Fruit fly (Drosophila melanogaster) whole organism, prepupa: Measurements from ENCODE around the gene Keap1.

Source experiments
- Blimp-1 ChIP-seq: fragments of 200-800 bp; sonication (Bioruptor generic); optimal IDR thresholded peaks from 3 replicates; lab custom pipeline; 2017; ENCODE audit warnings: missing biosample characterization, missing genetic modification characterization, mild to moderate bottlenecking, moderate library complexity, missing genetic modification reagents
- CG10631 ChIP-seq: fragments of 200-800 bp; sonication (Bioruptor generic); optimal IDR thresholded peaks from 2 replicates; lab custom pipeline; 2016; ENCODE audit warnings: missing biosample characterization, missing genetic modification characterization
- CG10669 ChIP-seq: fragments of 200-800 bp; sonication (Bioruptor generic); optimal IDR thresholded peaks from 3 replicates; lab custom pipeline; 2018; ENCODE audit warnings: missing biosample characterization, mild to moderate bottlenecking, missing genetic modification characterization, moderate library complexity
- CG11294 ChIP-seq: fragments of 200-800 bp; sonication (Bioruptor generic); IDR thresholded peaks from 2 replicates; pipeline ENCODE4 v1.3.6; 2022; ENCODE audit warnings: missing biosample characterization, missing genetic modification characterization
- CG11762 ChIP-seq: fragments of 200-800 bp; sonication (Bioruptor generic); optimal IDR thresholded peaks from 3 replicates; lab custom pipeline; 2016; ENCODE audit warnings: missing biosample characterization, missing genetic modification characterization; ENCODE audit not compliant: insufficient read depth
- CG11902 ChIP-seq: fragments of 200-800 bp; sonication (Bioruptor generic); optimal IDR thresholded peaks from 3 replicates; lab custom pipeline; 2016; ENCODE audit warnings: missing biosample characterization, missing genetic modification characterization
- CG15336 ChIP-seq: fragments of 200-800 bp; sonication (Bioruptor generic); IDR thresholded peaks from 2 replicates; pipeline ENCODE4 v1.3.6; 2022; ENCODE audit warnings: missing biosample characterization, missing genetic modification characterization
- CG1621 ChIP-seq: fragments of 200-800 bp; sonication (Bioruptor generic); optimal IDR thresholded peaks from 3 replicates; lab custom pipeline; 2018; ENCODE audit warnings: missing biosample characterization, mild to moderate bottlenecking, missing genetic modification characterization
- CG16779 ChIP-seq: fragments of 200-800 bp; sonication (Bioruptor generic); optimal IDR thresholded peaks from 3 replicates; lab custom pipeline; 2017; ENCODE audit warnings: missing biosample characterization, mild to moderate bottlenecking, missing genetic modification characterization
- CG31627 ChIP-seq: fragments of 200-800 bp; sonication (Bioruptor generic); optimal IDR thresholded peaks from 3 replicates; lab custom pipeline; 2016; ENCODE audit warnings: missing biosample characterization, missing genetic modification characterization
- CG32006 ChIP-seq: fragments of 200-800 bp; sonication (Bioruptor generic); optimal IDR thresholded peaks from 3 replicates; lab custom pipeline; 2017; ENCODE audit warnings: missing biosample characterization, mild to moderate bottlenecking, missing genetic modification characterization
- CG34406 ChIP-seq: fragments of 200-800 bp; sonication (Bioruptor generic); optimal IDR thresholded peaks from 3 replicates; lab custom pipeline; 2016; ENCODE audit warnings: missing biosample characterization, missing genetic modification characterization
- CG4318 ChIP-seq: fragments of 200-800 bp; sonication (Bioruptor generic); optimal IDR thresholded peaks from 3 replicates; lab custom pipeline; 2017; ENCODE audit warnings: missing biosample characterization, mild to moderate bottlenecking, missing genetic modification characterization
- CG6163 ChIP-seq: fragments of 200-800 bp; sonication (Bioruptor generic); IDR thresholded peaks from 3 replicates; pipeline ENCODE4 v1.3.6; 2022; ENCODE audit warnings: missing biosample characterization, missing genetic modification characterization
- CG6792 ChIP-seq: fragments of 200-800 bp; sonication (Bioruptor generic); optimal IDR thresholded peaks from 3 replicates; lab custom pipeline; 2016; ENCODE audit warnings: missing biosample characterization, missing genetic modification characterization
- CG7368 ChIP-seq: fragments of 200-800 bp; sonication (Bioruptor generic); optimal IDR thresholded peaks from 3 replicates; lab custom pipeline; 2016; ENCODE audit warnings: missing biosample characterization, missing genetic modification characterization
- CG8319 ChIP-seq: fragments of 200-800 bp; sonication (Bioruptor generic); optimal IDR thresholded peaks from 3 replicates; lab custom pipeline; 2016; ENCODE audit warnings: missing biosample characterization, missing genetic modification characterization
- CG8632 ChIP-seq: fragments of 200-800 bp; sonication (Bioruptor generic); optimal IDR thresholded peaks from 3 replicates; lab custom pipeline; 2016; ENCODE audit warnings: missing biosample characterization, missing genetic modification characterization
- CG9139 ChIP-seq: fragments of 200-800 bp; sonication (Bioruptor generic); optimal IDR thresholded peaks from 3 replicates; lab custom pipeline; 2017; ENCODE audit warnings: missing biosample characterization, mild to moderate bottlenecking, missing genetic modification characterization
- Eip78C ChIP-seq: fragments of 200-800 bp; sonication (Bioruptor generic); peaks from one replicate; lab custom pipeline; 2016; ENCODE audit warnings: missing biosample characterization, missing genetic modification characterization
- Ets21C ChIP-seq: fragments of 200-800 bp; sonication (Bioruptor generic); optimal IDR thresholded peaks from 3 replicates; lab custom pipeline; 2016; ENCODE audit warnings: missing biosample characterization, missing genetic modification characterization
- Ets96B ChIP-seq: fragments of 200-800 bp; optimal IDR thresholded peaks from 2 replicates; lab custom pipeline; 2019; ENCODE audit warnings: missing biosample characterization, mild to moderate bottlenecking, missing genetic modification characterization, moderate library complexity
- Hr39 ChIP-seq: fragments of 200-800 bp; sonication (Bioruptor generic); optimal IDR thresholded peaks from 2 replicates; lab custom pipeline; 2016; ENCODE audit warnings: missing biosample characterization, missing genetic modification characterization
- Hr4 ChIP-seq: fragments of 200-800 bp; sonication (Bioruptor generic); optimal IDR thresholded peaks from 3 replicates; lab custom pipeline; 2016; ENCODE audit warnings: missing biosample characterization, missing genetic modification characterization
- OdsH ChIP-seq: fragments of 200-800 bp; sonication (Bioruptor generic); optimal IDR thresholded peaks from 3 replicates; lab custom pipeline; 2016; ENCODE audit warnings: missing biosample characterization, missing genetic modification characterization
- Smox ChIP-seq: fragments of 200-800 bp; sonication (Bioruptor generic); optimal IDR thresholded peaks from 3 replicates; lab custom pipeline; 2016; ENCODE audit warnings: missing biosample characterization, missing genetic modification characterization
- Sox102F ChIP-seq: fragments of 200-800 bp; sonication (Bioruptor generic); optimal IDR thresholded peaks from 2 replicates; lab custom pipeline; 2016; ENCODE audit warnings: missing biosample characterization, mild to moderate bottlenecking, missing genetic modification characterization
- Sox14 ChIP-seq: fragments of 200-800 bp; sonication (Bioruptor generic); optimal IDR thresholded peaks from 3 replicates; lab custom pipeline; 2016; ENCODE audit warnings: missing biosample characterization, missing genetic modification characterization
- Sox15 ChIP-seq: fragments of 200-800 bp; sonication (Bioruptor generic); optimal IDR thresholded peaks from 3 replicates; lab custom pipeline; 2016; ENCODE audit warnings: missing biosample characterization, missing genetic modification characterization
- achi ChIP-seq: fragments of 200-800 bp; sonication (Bioruptor generic); optimal IDR thresholded peaks from 3 replicates; lab custom pipeline; 2016; ENCODE audit warnings: missing biosample characterization, missing genetic modification characterization
- acj6 ChIP-seq: fragments of 200-800 bp; sonication (Bioruptor generic); optimal IDR thresholded peaks from 3 replicates; lab custom pipeline; 2016; ENCODE audit warnings: missing biosample characterization, missing genetic modification characterization
- dac ChIP-seq: fragments of 200-800 bp; sonication (Bioruptor generic); optimal IDR thresholded peaks from 2 replicates; lab custom pipeline; 2017; ENCODE audit warnings: missing biosample characterization, mild to moderate bottlenecking, missing genetic modification characterization
- dsx ChIP-seq: fragments of 200-800 bp; optimal IDR thresholded peaks from 3 replicates; lab custom pipeline; 2019; ENCODE audit warnings: missing biosample characterization, mild to moderate bottlenecking, missing genetic modification characterization, moderate library complexity; ENCODE audit not compliant: poor library complexity, severe bottlenecking
- eg ChIP-seq: fragments of 200-800 bp; sonication (Bioruptor generic); IDR thresholded peaks from 3 replicates; pipeline ENCODE4 v1.3.6; 2022; ENCODE audit warnings: missing biosample characterization, missing genetic modification characterization
- esn ChIP-seq: fragments of 200-800 bp; sonication (Bioruptor generic); optimal IDR thresholded peaks from 2 replicates; lab custom pipeline; 2016; ENCODE audit warnings: missing biosample characterization, mild to moderate bottlenecking, missing genetic modification characterization, moderate library complexity
- fkh ChIP-seq: fragments of 200-800 bp; sonication (Bioruptor generic); optimal IDR thresholded peaks from 3 replicates; lab custom pipeline; 2017; ENCODE audit warnings: missing biosample characterization, mild to moderate bottlenecking, missing genetic modification characterization, moderate library complexity
- lz ChIP-seq: fragments of 200-800 bp; sonication (Bioruptor generic); optimal IDR thresholded peaks from 3 replicates; lab custom pipeline; 2016; ENCODE audit warnings: missing biosample characterization, missing genetic modification characterization
- net ChIP-seq: fragments of 200-800 bp; sonication (Bioruptor generic); optimal IDR thresholded peaks from 3 replicates; lab custom pipeline; 2016; ENCODE audit warnings: missing biosample characterization, missing genetic modification characterization
- salr ChIP-seq, 2 experiments: fragments of 200-800 bp; sonication (Bioruptor generic); optimal IDR thresholded peaks; 3 replicates each; lab custom pipeline; 2016 to 2018; ENCODE audit warnings: missing biosample characterization in 2 of 2, missing genetic modification characterization in 2 of 2, mild to moderate bottlenecking in 1 of 2
- spab ChIP-seq: fragments of 200-800 bp; sonication (Bioruptor generic); optimal IDR thresholded peaks from 2 replicates; lab custom pipeline; 2017; ENCODE audit warnings: missing biosample characterization, mild to moderate bottlenecking, missing genetic modification characterization, missing genetic modification reagents
- ss ChIP-seq, 2 experiments: fragments of 200-800 bp; sonication (Bioruptor generic); optimal IDR thresholded peaks; 2 replicates in 1 of 2; 3 replicates in 1 of 2; lab custom pipeline; 2017 to 2018; ENCODE audit warnings: mild to moderate bottlenecking in 2 of 2, missing biosample characterization in 2 of 2, missing genetic modification characterization in 2 of 2, moderate library complexity in 1 of 2
- topi ChIP-seq: fragments of 200-800 bp; sonication (Bioruptor generic); optimal IDR thresholded peaks from 3 replicates; lab custom pipeline; 2016; ENCODE audit warnings: missing biosample characterization, missing genetic modification characterization
- vri ChIP-seq: fragments of 200-800 bp; sonication (Bioruptor generic); optimal IDR thresholded peaks from 3 replicates; lab custom pipeline; 2016; ENCODE audit warnings: missing biosample characterization, mild to moderate bottlenecking, missing genetic modification characterization

Keap1 gene

DNA sequence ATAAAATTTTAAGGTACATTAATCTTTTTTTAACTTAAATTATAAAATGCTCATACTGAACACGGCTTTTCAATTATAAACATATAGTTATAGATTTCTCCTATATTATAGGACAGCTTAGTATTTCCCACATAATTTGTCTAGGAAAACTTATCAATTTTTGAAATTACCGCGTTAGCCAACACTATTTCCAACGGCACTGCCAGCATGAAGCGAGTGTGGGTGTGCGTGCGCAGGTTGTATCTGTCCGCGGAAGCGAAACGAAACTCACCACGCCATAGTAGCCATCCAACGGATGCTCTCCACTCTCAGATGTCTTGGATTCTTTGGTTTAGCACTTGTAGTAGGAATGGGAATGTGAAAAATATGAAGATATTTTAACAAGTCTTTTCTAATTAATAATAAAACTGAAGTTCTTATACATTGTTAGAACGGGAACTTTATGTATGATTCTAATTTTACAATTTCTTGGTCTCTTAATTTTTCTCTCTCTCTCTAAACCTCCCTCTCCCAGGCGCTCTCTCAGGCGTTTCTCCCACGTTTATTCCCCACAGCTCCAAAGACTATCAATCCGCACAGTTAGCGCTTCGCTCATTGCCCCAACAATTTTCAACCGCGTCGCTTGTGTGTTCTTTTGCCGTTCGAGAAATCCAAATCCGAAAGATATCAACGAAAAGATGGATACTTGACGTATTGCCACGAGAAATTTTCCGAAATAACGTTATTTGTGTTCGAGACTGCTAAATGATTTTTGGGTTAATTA lies 26.1 kb downstream of the Keap1 start, which contains the start of gene Dad (continued):
- TF ChIP-seq eg (GFP tag; lab: Robert Waterston, UW) (peak; percentile 48; the same call in 1 of the 3 replicates), fkh (GFP tag; lab: Kevin White, UChicago) (no peak), salr (GFP tag; optimal IDR thresholded peaks at IDR 0.05; lab: Kevin White, UChicago) (no peak), CG10669 (GFP tag; lab: Kevin White, UChicago) (no peak), Sox15 (GFP tag; lab: Kevin White, UChicago) (no peak), CG7368 (GFP tag; lab: Kevin White, UChicago) (no peak), CG9139 (peak; percentile 50), CG10631 (peak; percentile 9), CG1621 (tag; lab: Kevin White, UChicago) (no peak), dsx (GFP tag; lab: Kevin White, UChicago) (peak; percentile 36), Sox14 (peak; percentile 26), achi (GFP tag; lab: Kevin White, UChicago) (peak; percentile 34), net (peak; percentile 0), Ets96B (tag; lab: Kevin White, UChicago) (no peak), acj6 (GFP tag; lab: Kevin White, UChicago) (peak; percentile 30), CG8319 (GFP tag; lab: Kevin White, UChicago) (no peak), Ets21C (peak; percentile 11), Eip78C (GFP tag; lab: Kevin White, UChicago) (peak; percentile 94), CG6163 (GFP tag; lab: Robert Waterston, UW) (peak; percentile 49), CG32006 (GFP tag; lab: Kevin White, UChicago) (no peak), CG31627 (GFP tag; lab: Kevin White, UChicago) (peak; percentile 19), CG34406 (GFP tag; lab: Kevin White, UChicago) (peak; percentile 31)

DNA sequence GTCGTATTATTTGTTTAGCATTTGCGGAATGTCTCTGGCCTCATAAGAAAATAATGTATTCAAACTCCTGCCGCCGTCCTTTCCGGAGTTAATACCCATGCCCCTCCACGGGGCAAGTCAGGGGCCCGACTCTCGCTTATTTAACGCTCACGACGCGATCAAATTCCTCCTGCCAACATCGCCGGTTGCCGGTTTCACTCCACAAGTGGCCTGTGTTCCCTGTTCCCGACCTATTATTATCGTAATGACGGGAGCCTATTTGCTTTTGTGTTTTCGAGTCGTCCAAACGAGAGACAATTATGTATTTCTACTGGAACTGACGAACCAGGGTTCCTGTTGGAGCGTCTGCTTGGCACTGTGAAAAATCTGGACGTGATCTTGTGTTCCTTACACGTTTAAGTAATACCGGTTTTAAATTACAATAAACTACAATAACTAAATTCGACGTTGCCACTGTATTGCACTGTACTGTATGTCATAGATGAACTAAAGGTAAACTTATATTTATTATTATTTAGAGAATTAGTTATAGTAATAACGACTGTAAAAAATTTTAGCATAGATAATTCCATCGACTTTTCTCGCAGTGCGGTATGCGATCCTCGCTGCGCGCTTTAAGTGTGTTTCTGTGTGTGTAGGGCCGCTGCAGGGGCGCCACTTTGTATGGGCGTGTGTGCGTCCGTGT lies 27.1 kb downstream of the Keap1 start:
- TF ChIP-seq acj6 (GFP tag; lab: Kevin White, UChicago) (peak; percentile 63), CG8632 (GFP tag; lab: Kevin White, UChicago) (peak; percentile 71), CG6163 (GFP tag; lab: Robert Waterston, UW) (peak; percentile 57; the same call in 2 of the 3 replicates), CG9139 (peak; percentile 72), OdsH (peak; percentile 76), CG11902 (GFP tag; lab: Kevin White, UChicago) (peak; percentile 16), Hr4 (peak; percentile 41), CG10631 (peak; percentile 74), lz (GFP tag; lab: Kevin White, UChicago) (peak; percentile 61), CG32006 (GFP tag; lab: Kevin White, UChicago) (peak; percentile 64), salr (GFP tag; optimal IDR thresholded peaks at IDR 0.05; lab: Kevin White, UChicago) (peak; percentile 73 to 75), Ets21C (peak; percentile 17), Hr39 (GFP tag; lab: Kevin White, UChicago) (peak; percentile 49), CG11762 (GFP tag; lab: Kevin White, UChicago) (peak; percentile 61), Sox14 (peak; percentile 63), achi (GFP tag; lab: Kevin White, UChicago) (peak; percentile 80), fkh (GFP tag; lab: Kevin White, UChicago) (peak; percentile 7), topi (GFP tag; lab: Kevin White, UChicago) (peak; percentile 68), net (peak; percentile 62), Sox102F (GFP tag; lab: Kevin White, UChicago) (peak; percentile 79), Ets96B (tag; lab: Kevin White, UChicago) (peak; percentile 86), spab (GFP tag; lab: Kevin White, UChicago) (peak; percentile 78), esn (GFP tag; lab: Kevin White, UChicago) (peak; percentile 78), CG6792 (GFP tag; lab: Kevin White, UChicago) (peak; percentile 76), dac (GFP tag; lab: Kevin White, UChicago) (peak; percentile 18), CG31627 (GFP tag; lab: Kevin White, UChicago) (peak; percentile 47), CG15336 (GFP tag; lab: Robert Waterston, UW) (peak; percentile 34; the same call in 1 of the 2 replicates), dsx (GFP tag; lab: Kevin White, UChicago) (peak; percentile 88), CG7368 (GFP tag; lab: Kevin White, UChicago) (peak; percentile 50), CG10669 (GFP tag; lab: Kevin White, UChicago) (peak; percentile 84), Sox15 (GFP tag; lab: Kevin White, UChicago) (peak; percentile 46), CG4318 (GFP tag; lab: Kevin White, UChicago) (peak; percentile 26), CG16779 (tag; lab: Kevin White, UChicago) (peak; percentile 71), CG11294 (GFP tag; lab: Robert Waterston, UW) (no peak), vri (GFP tag; lab: Kevin White, UChicago) (peak; percentile 70), ss (GFP tag; optimal IDR thresholded peaks at IDR 0.05; lab: Kevin White, UChicago) (peak; percentile 88 to 89), Blimp-1 (GFP tag; lab: Kevin White, UChicago) (peak; percentile 43), Smox (GFP tag; lab: Kevin White, UChicago) (peak; percentile 70)
